Fruit fly (Drosophila melanogaster) whole organism: Measurements from ENCODE around the gene CG8773.

ENCODE experiments used
- CG8478 ChIP-seq: fragments of >200 bp; optimal IDR thresholded peaks from 2 replicates; lab custom pipeline; 2018; ENCODE audit warnings: inconsistent platforms
- Dll ChIP-seq: fragments of >200 bp; optimal IDR thresholded peaks from 2 replicates; lab custom pipeline; 2017
- psq ChIP-seq: fragments of >200 bp; optimal IDR thresholded peaks from 2 replicates; lab custom pipeline; 2017

DNA sequence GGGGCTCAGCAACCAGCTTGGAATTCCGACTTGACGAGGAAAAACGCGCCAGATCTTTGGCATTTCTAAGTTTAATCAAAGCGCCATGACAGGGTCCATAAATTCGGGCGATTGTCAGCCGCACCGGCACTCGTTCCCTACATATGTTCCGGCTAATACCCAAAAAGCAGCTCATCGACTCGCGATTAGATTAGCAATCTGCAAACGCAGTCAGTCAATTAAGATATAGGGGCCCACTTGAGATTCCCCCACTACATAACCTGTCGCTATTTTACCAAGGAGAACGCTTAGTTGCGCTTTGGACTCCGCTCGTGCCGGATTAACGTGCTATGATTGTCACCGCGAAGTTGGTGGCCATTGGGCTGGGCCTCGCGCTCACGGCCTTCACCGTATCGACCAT, at the start of gene CG8773:
- TF ChIP-seq psq (no peak), Dll (lab: Kevin White, UChicago) (no peak), CG8478 (lab: Kevin White, UChicago) (no peak)
